Fruit fly (Drosophila melanogaster) whole organism, prepupa: ENCODE results near the gene gpp.

ENCODE experiments used
- CG10631 ChIP-seq: fragments of 200-800 bp; sonication (Bioruptor generic); optimal IDR thresholded peaks from 2 replicates; lab custom pipeline; 2016; ENCODE audit warnings: missing biosample characterization, missing genetic modification characterization
- CG11294 ChIP-seq: fragments of 200-800 bp; sonication (Bioruptor generic); IDR thresholded peaks from 2 replicates; pipeline ENCODE4 v1.3.6; 2022; ENCODE audit warnings: missing biosample characterization, missing genetic modification characterization
- CG1621 ChIP-seq: fragments of 200-800 bp; sonication (Bioruptor generic); optimal IDR thresholded peaks from 3 replicates; lab custom pipeline; 2018; ENCODE audit warnings: missing biosample characterization, mild to moderate bottlenecking, missing genetic modification characterization
- CG31627 ChIP-seq: fragments of 200-800 bp; sonication (Bioruptor generic); optimal IDR thresholded peaks from 3 replicates; lab custom pipeline; 2016; ENCODE audit warnings: missing biosample characterization, missing genetic modification characterization
- CG32006 ChIP-seq: fragments of 200-800 bp; sonication (Bioruptor generic); optimal IDR thresholded peaks from 3 replicates; lab custom pipeline; 2017; ENCODE audit warnings: missing biosample characterization, mild to moderate bottlenecking, missing genetic modification characterization
- CG34406 ChIP-seq: fragments of 200-800 bp; sonication (Bioruptor generic); optimal IDR thresholded peaks from 3 replicates; lab custom pipeline; 2016; ENCODE audit warnings: missing biosample characterization, missing genetic modification characterization
- CG6163 ChIP-seq: fragments of 200-800 bp; sonication (Bioruptor generic); IDR thresholded peaks from 3 replicates; pipeline ENCODE4 v1.3.6; 2022; ENCODE audit warnings: missing biosample characterization, missing genetic modification characterization
- CG6792 ChIP-seq: fragments of 200-800 bp; sonication (Bioruptor generic); optimal IDR thresholded peaks from 3 replicates; lab custom pipeline; 2016; ENCODE audit warnings: missing biosample characterization, missing genetic modification characterization
- CG6808 ChIP-seq: fragments of 200-800 bp; sonication (Bioruptor generic); optimal IDR thresholded peaks from 3 replicates; lab custom pipeline; 2017; ENCODE audit warnings: missing biosample characterization, missing genetic modification characterization, mild to moderate bottlenecking, moderate library complexity, missing genetic modification reagents
- CG6854 ChIP-seq: fragments of 200-800 bp; sonication (Bioruptor generic); optimal IDR thresholded peaks from 2 replicates; lab custom pipeline; 2017; ENCODE audit warnings: missing biosample characterization, mild to moderate bottlenecking, missing genetic modification characterization
- CG7368 ChIP-seq: fragments of 200-800 bp; sonication (Bioruptor generic); optimal IDR thresholded peaks from 3 replicates; lab custom pipeline; 2016; ENCODE audit warnings: missing biosample characterization, missing genetic modification characterization
- CG8119 ChIP-seq: fragments of 200-800 bp; sonication (Bioruptor generic); IDR thresholded peaks from 3 replicates; pipeline ENCODE4 v1.3.6; 2022; ENCODE audit warnings: missing biosample characterization, missing genetic modification characterization
- CG9139 ChIP-seq: fragments of 200-800 bp; sonication (Bioruptor generic); optimal IDR thresholded peaks from 3 replicates; lab custom pipeline; 2017; ENCODE audit warnings: missing biosample characterization, mild to moderate bottlenecking, missing genetic modification characterization
- Eip75B ChIP-seq: fragments of 200-800 bp; sonication (Bioruptor generic); optimal IDR thresholded peaks from 3 replicates; lab custom pipeline; 2016; ENCODE audit warnings: missing biosample characterization, missing genetic modification characterization
- Eip78C ChIP-seq: fragments of 200-800 bp; sonication (Bioruptor generic); peaks from one replicate; lab custom pipeline; 2016; ENCODE audit warnings: missing biosample characterization, missing genetic modification characterization
- Ets21C ChIP-seq: fragments of 200-800 bp; sonication (Bioruptor generic); optimal IDR thresholded peaks from 3 replicates; lab custom pipeline; 2016; ENCODE audit warnings: missing biosample characterization, missing genetic modification characterization
- Hr38 ChIP-seq: sonication (Bioruptor generic); optimal IDR thresholded peaks from 2 replicates; lab custom pipeline; 2016; ENCODE audit warnings: missing biosample characterization, missing genetic modification characterization
- Hr39 ChIP-seq: fragments of 200-800 bp; sonication (Bioruptor generic); optimal IDR thresholded peaks from 2 replicates; lab custom pipeline; 2016; ENCODE audit warnings: missing biosample characterization, missing genetic modification characterization
- Met ChIP-seq: fragments of 200-800 bp; sonication (Bioruptor generic); optimal IDR thresholded peaks from 3 replicates; lab custom pipeline; 2016; ENCODE audit warnings: missing biosample characterization, missing genetic modification characterization
- OdsH ChIP-seq: fragments of 200-800 bp; sonication (Bioruptor generic); optimal IDR thresholded peaks from 3 replicates; lab custom pipeline; 2016; ENCODE audit warnings: missing biosample characterization, missing genetic modification characterization
- Smox ChIP-seq: fragments of 200-800 bp; sonication (Bioruptor generic); optimal IDR thresholded peaks from 3 replicates; lab custom pipeline; 2016; ENCODE audit warnings: missing biosample characterization, missing genetic modification characterization
- Sox102F ChIP-seq: fragments of 200-800 bp; sonication (Bioruptor generic); optimal IDR thresholded peaks from 2 replicates; lab custom pipeline; 2016; ENCODE audit warnings: missing biosample characterization, mild to moderate bottlenecking, missing genetic modification characterization
- Sox14 ChIP-seq: fragments of 200-800 bp; sonication (Bioruptor generic); optimal IDR thresholded peaks from 3 replicates; lab custom pipeline; 2016; ENCODE audit warnings: missing biosample characterization, missing genetic modification characterization
- acj6 ChIP-seq: fragments of 200-800 bp; sonication (Bioruptor generic); optimal IDR thresholded peaks from 3 replicates; lab custom pipeline; 2016; ENCODE audit warnings: missing biosample characterization, missing genetic modification characterization
- cyc ChIP-seq: fragments of 200-800 bp; sonication (Bioruptor generic); optimal IDR thresholded peaks from 3 replicates; lab custom pipeline; 2016; ENCODE audit warnings: missing biosample characterization, missing genetic modification characterization
- dsx ChIP-seq: fragments of 200-800 bp; optimal IDR thresholded peaks from 3 replicates; lab custom pipeline; 2019; ENCODE audit warnings: missing biosample characterization, mild to moderate bottlenecking, missing genetic modification characterization, moderate library complexity; ENCODE audit not compliant: poor library complexity, severe bottlenecking
- eg ChIP-seq: fragments of 200-800 bp; sonication (Bioruptor generic); IDR thresholded peaks from 3 replicates; pipeline ENCODE4 v1.3.6; 2022; ENCODE audit warnings: missing biosample characterization, missing genetic modification characterization
- esn ChIP-seq: fragments of 200-800 bp; sonication (Bioruptor generic); optimal IDR thresholded peaks from 2 replicates; lab custom pipeline; 2016; ENCODE audit warnings: missing biosample characterization, mild to moderate bottlenecking, missing genetic modification characterization, moderate library complexity
- fkh ChIP-seq: fragments of 200-800 bp; sonication (Bioruptor generic); optimal IDR thresholded peaks from 3 replicates; lab custom pipeline; 2017; ENCODE audit warnings: missing biosample characterization, mild to moderate bottlenecking, missing genetic modification characterization, moderate library complexity
- lz ChIP-seq: fragments of 200-800 bp; sonication (Bioruptor generic); optimal IDR thresholded peaks from 3 replicates; lab custom pipeline; 2016; ENCODE audit warnings: missing biosample characterization, missing genetic modification characterization
- spab ChIP-seq: fragments of 200-800 bp; sonication (Bioruptor generic); optimal IDR thresholded peaks from 2 replicates; lab custom pipeline; 2017; ENCODE audit warnings: missing biosample characterization, mild to moderate bottlenecking, missing genetic modification characterization, missing genetic modification reagents
- ss ChIP-seq, 2 experiments: fragments of 200-800 bp; sonication (Bioruptor generic); optimal IDR thresholded peaks; 2 replicates in 1 of 2; 3 replicates in 1 of 2; lab custom pipeline; 2017 to 2018; ENCODE audit warnings: mild to moderate bottlenecking in 2 of 2, missing biosample characterization in 2 of 2, missing genetic modification characterization in 2 of 2, moderate library complexity in 1 of 2
- svp ChIP-seq: fragments of 200-800 bp; sonication (Bioruptor generic); peaks from one replicate; lab custom pipeline; 2016; ENCODE audit warnings: missing biosample characterization, missing genetic modification characterization
- topi ChIP-seq: fragments of 200-800 bp; sonication (Bioruptor generic); optimal IDR thresholded peaks from 3 replicates; lab custom pipeline; 2016; ENCODE audit warnings: missing biosample characterization, missing genetic modification characterization
- vri ChIP-seq: fragments of 200-800 bp; sonication (Bioruptor generic); optimal IDR thresholded peaks from 3 replicates; lab custom pipeline; 2016; ENCODE audit warnings: missing biosample characterization, mild to moderate bottlenecking, missing genetic modification characterization

Gene gpp

DNA sequence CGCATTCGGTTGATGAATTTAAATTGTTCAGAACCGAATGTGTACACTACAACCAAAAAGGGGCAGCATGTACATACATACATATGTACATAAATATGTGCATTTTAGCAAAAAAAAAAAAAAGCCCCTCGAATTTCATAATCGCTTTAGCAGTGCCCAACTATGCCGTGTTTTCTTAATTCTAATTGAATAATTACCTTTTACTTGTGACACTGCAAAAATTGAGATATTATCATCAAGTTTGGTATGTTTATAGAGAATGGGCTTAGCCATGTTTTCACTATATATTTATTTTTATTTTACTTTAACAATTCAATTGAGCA lies 5.2 kb upstream of the gpp start:
- TF ChIP-seq Eip75B (GFP tag; lab: Kevin White, UChicago) = no peak
- peak; percentile 19 for TF ChIP-seq CG34406 (GFP tag; lab: Kevin White, UChicago)
- peak; percentile 57 for TF ChIP-seq Smox (GFP tag; lab: Kevin White, UChicago)
- peak; percentile 14 for TF ChIP-seq CG10631 (GFP tag; lab: Kevin White, UChicago)
- TF ChIP-seq CG32006 (GFP tag; lab: Kevin White, UChicago) = peak; percentile 44
- TF ChIP-seq Met (GFP tag; lab: Kevin White, UChicago) = peak; percentile 74
- TF ChIP-seq topi (GFP tag; lab: Kevin White, UChicago) = peak; percentile 62
- no peak for TF ChIP-seq Hr38 (GFP tag; lab: Kevin White, UChicago)
- 0 out of 3 replicates have a peak, but pooled peaks have one; percentile 25 for TF ChIP-seq eg (GFP tag; lab: Robert Waterston, UW)
- peak; percentile 43 for TF ChIP-seq Sox102F
- TF ChIP-seq esn (GFP tag; lab: Kevin White, UChicago) = peak; percentile 55
- peak; percentile 49 for TF ChIP-seq lz (GFP tag; lab: Kevin White, UChicago)
- peak; percentile 55 for TF ChIP-seq Eip78C (GFP tag; lab: Kevin White, UChicago)
- TF ChIP-seq Ets21C (GFP tag; lab: Kevin White, UChicago) = peak; percentile 36
- TF ChIP-seq CG31627 (GFP tag; lab: Kevin White, UChicago) = peak; percentile 52
- peak; percentile 60 for TF ChIP-seq Hr39 (GFP tag; lab: Kevin White, UChicago)
- TF ChIP-seq vri (GFP tag; lab: Kevin White, UChicago) = no peak
- TF ChIP-seq acj6 (GFP tag; lab: Kevin White, UChicago) = peak; percentile 17
- TF ChIP-seq CG7368 (GFP tag; lab: Kevin White, UChicago) = no peak
- peak; percentile 6 for TF ChIP-seq OdsH
- TF ChIP-seq ss (GFP tag; optimal IDR thresholded peaks at IDR 0.05; lab: Kevin White, UChicago) = no peak
- TF ChIP-seq svp (GFP tag; lab: Kevin White, UChicago) = peak; percentile 81
- TF ChIP-seq cyc (GFP tag; lab: Kevin White, UChicago) = peak; percentile 50

- TF ChIP-seq CG7368 (GFP tag; lab: Kevin White, UChicago) (no peak), fkh (GFP tag; lab: Kevin White, UChicago) (peak; percentile 28), eg (GFP tag; lab: Robert Waterston, UW) (0 out of 3 replicates have a peak, but pooled peaks have one; percentile 28), CG6163 (peak; percentile 46; the same call in 1 of the 3 replicates), Sox102F (peak; percentile 0), CG6854 (GFP tag; lab: Kevin White, UChicago) (peak; percentile 44), CG9139 (GFP tag; lab: Kevin White, UChicago) (peak; percentile 15), dsx (peak; percentile 21), CG11294 (GFP tag; lab: Robert Waterston, UW) (no peak), Eip78C (GFP tag; lab: Kevin White, UChicago) (peak; percentile 29), CG6808 (peak; percentile 10), vri (GFP tag; lab: Kevin White, UChicago) (no peak), CG8119 (0 out of 3 replicates have a peak, but pooled peaks have one; percentile 18), CG6792 (GFP tag; lab: Kevin White, UChicago) (no peak), ss (GFP tag; optimal IDR thresholded peaks at IDR 0.05; lab: Kevin White, UChicago) (peak; percentile 33 to 52), svp (GFP tag; lab: Kevin White, UChicago) (peak; percentile 95), spab (GFP tag; lab: Kevin White, UChicago) (peak; percentile 15), CG31627 (GFP tag; lab: Kevin White, UChicago) (no peak), CG1621 (tag; lab: Kevin White, UChicago) (peak; percentile 6)
- TF ChIP-seq, all 60 proteins: peak for 14
Measured at dm6 chr3R:6402522-6403171, 4.0 kb upstream of the gpp start.

DNA sequence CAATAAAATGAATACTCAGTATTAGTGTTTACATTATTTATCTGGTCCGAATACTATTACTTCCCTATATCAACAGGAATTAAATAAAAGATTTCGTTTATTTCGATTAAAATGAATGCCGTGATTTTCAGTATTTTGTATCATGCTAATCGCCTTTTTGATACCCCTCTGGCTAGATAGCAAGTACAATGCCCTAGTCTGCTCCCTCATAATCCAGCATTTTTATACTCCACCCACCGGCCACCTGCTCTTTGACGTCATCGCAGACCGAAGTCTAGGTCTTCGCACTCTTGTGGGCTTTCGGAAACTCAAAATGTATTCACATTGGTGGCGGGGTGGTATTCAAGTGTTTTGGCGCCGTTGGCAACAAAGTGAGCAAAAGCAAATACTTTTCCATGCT lies 3.0 kb upstream of the gpp start:
- TF ChIP-seq Hr39 (GFP tag; lab: Kevin White, UChicago) = no peak
- TF ChIP-seq vri (GFP tag; lab: Kevin White, UChicago) = peak; percentile 61
- TF ChIP-seq eg (GFP tag; lab: Robert Waterston, UW) = no peak
- no peak for TF ChIP-seq Sox14 (GFP tag; lab: Kevin White, UChicago)
